Worm (Caenorhabditis elegans) whole organism, young adult: ENCODE measurements around the gene C15H7.4.

Experiments
- B0336.3 ChIP-seq: fragments of 200-800 bp; sonication (Bioruptor generic); IDR thresholded peaks from 2 replicates; pipeline ENCODE4 v1.3.6; 2022; ENCODE audit warnings: missing genetic modification characterization, missing compliant biosample characterization
- F55B11.4 ChIP-seq: sonication (generic microtip); optimal IDR thresholded peaks from 2 replicates; lab custom pipeline; 2016; ENCODE audit warnings: missing compliant biosample characterization, missing genetic modification characterization, borderline replicate concordance; ENCODE audit not compliant: insufficient read depth
- ccch-3 ChIP-seq: fragments of 200-800 bp; sonication (Bioruptor generic); optimal IDR thresholded peaks from 2 replicates; lab custom pipeline; 2018; ENCODE audit warnings: mild to moderate bottlenecking, missing genetic modification characterization, missing compliant biosample characterization
- die-1 ChIP-seq: sonication (generic microtip); optimal IDR thresholded peaks from 2 replicates; lab custom pipeline; 2016; ENCODE audit warnings: missing genotype, mild to moderate bottlenecking, missing genetic modification characterization, missing compliant biosample characterization
- efl-1 ChIP-seq: fragments of 150-350 bp; optimal IDR thresholded peaks from 2 replicates; lab custom pipeline; 2014; ENCODE audit warnings: missing biosample characterization, missing genetic modification reagents, missing genetic modification characterization
- let-526 ChIP-seq: fragments of 200-800 bp; sonication (Bioruptor generic); IDR thresholded peaks from 2 replicates; pipeline ENCODE4 v1.3.6; 2022; ENCODE audit warnings: missing genetic modification reagents, missing genetic modification characterization, missing compliant biosample characterization
- madf-6 ChIP-seq: fragments of 200-800 bp; sonication (Bioruptor generic); IDR thresholded peaks from 2 replicates; pipeline ENCODE4 v1.3.6; 2022; ENCODE audit warnings: missing genetic modification reagents, missing genetic modification characterization, missing compliant biosample characterization
- pbrm-1 ChIP-seq: fragments of 200-800 bp; sonication (Bioruptor generic); IDR thresholded peaks from 2 replicates; pipeline ENCODE4 v1.3.6; 2022; ENCODE audit warnings: missing genetic modification reagents, missing genetic modification characterization, missing compliant biosample characterization
- sdz-38 ChIP-seq: sonication (generic microtip); optimal IDR thresholded peaks from 2 replicates; lab custom pipeline; 2016; ENCODE audit warnings: missing genotype, missing genetic modification characterization, missing compliant biosample characterization
- snpc-4 ChIP-seq, 5 experiments: fragments of 150-350 bp in 1 of 5; sonication (generic microtip) in 4 of 5; optimal IDR thresholded peaks; 2 replicates each; lab custom pipeline; 2014 to 2018; ENCODE audit warnings: missing genetic modification characterization in 5 of 5, missing biosample characterization in 3 of 5, antibody characterized with exemption in 2 of 5, mild to moderate bottlenecking in 2 of 5, missing compliant biosample characterization in 2 of 5, missing genotype in 2 of 5, moderate library complexity in 2 of 5, missing genetic modification reagents in 1 of 5
- tlf-1 ChIP-seq: fragments of 200-800 bp; sonication (Bioruptor generic); optimal IDR thresholded peaks from 2 replicates; lab custom pipeline; 2018; ENCODE audit warnings: mild to moderate bottlenecking, missing genetic modification characterization, missing compliant biosample characterization
- unc-130 ChIP-seq: sonication (generic microtip); optimal IDR thresholded peaks from 2 replicates; lab custom pipeline; 2016; ENCODE audit warnings: missing genetic modification reagents, missing genetic modification characterization, missing compliant biosample characterization
- ztf-22 ChIP-seq: fragments of 200-800 bp; sonication (Bioruptor generic); optimal IDR thresholded peaks from 2 replicates; lab custom pipeline; 2018; ENCODE audit warnings: mild to moderate bottlenecking, missing genetic modification characterization, moderate library complexity, missing compliant biosample characterization
- ztf-26 ChIP-seq: sonication (generic microtip); optimal IDR thresholded peaks from 2 replicates; lab custom pipeline; 2017; ENCODE audit warnings: missing genetic modification characterization, missing compliant biosample characterization

ce11 chrIII:9612097-9612496 is 43.6 kb downstream of the C15H7.4 start, which contains the start of gene bbs-4:
- no peak for TF ChIP-seq snpc-4 (GFP tag; optimal IDR thresholded peaks at IDR 0.05; lab: Kevin White, UChicago)
- no peak for TF ChIP-seq snpc-4 (tag; optimal IDR thresholded peaks at IDR 0.05; lab: Kevin White, UChicago)
- TF ChIP-seq pbrm-1 (GFP tag; lab: Robert Waterston, UW), result no peak
- no peak for TF ChIP-seq B0336.3 (GFP tag; lab: Robert Waterston, UW)
- no peak for TF ChIP-seq let-526 (GFP tag; lab: Robert Waterston, UW)
- no peak for TF ChIP-seq F55B11.4
- TF ChIP-seq ccch-3, result no peak
- no peak for TF ChIP-seq madf-6 (GFP tag; lab: Robert Waterston, UW)
- TF ChIP-seq ztf-26 (tag; lab: Kevin White, UChicago), result no peak
- no peak for TF ChIP-seq die-1 (tag; lab: Kevin White, UChicago)
- no peak for TF ChIP-seq unc-130
- no peak for TF ChIP-seq tlf-1 (GFP tag; lab: Kevin White, UChicago)
- TF ChIP-seq efl-1 (GFP tag; lab: Kevin White, UChicago), result no peak
- TF ChIP-seq ztf-22 (GFP tag; lab: Kevin White, UChicago), result no peak
- TF ChIP-seq sdz-38 (tag; lab: Kevin White, UChicago), result no peak
